Worm (Caenorhabditis elegans): ENCODE results near the gene lron-1.

DNA sequence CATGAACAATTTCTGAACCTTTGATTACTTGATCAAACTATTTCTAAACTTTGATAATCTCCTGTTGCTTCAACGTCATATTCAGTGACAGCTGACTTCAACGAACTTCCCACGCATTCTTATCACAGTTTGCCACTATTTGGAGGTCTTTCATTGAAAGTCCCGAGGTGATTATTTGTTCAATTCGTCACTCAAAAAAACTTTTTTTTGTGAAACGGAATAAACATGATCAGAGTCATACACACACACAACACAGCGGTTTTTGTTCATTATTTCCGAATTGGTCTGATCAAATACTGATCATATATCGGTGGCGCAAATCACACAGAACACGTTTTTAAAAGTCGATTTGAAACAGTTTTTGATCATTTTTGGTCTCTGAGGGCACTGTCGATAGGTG lies 16.1 kb upstream of the lron-1 start:
- no peak for TF ChIP-seq skn-1 (tag; optimal IDR thresholded peaks at IDR 0.05)
- TF ChIP-seq dmd-4 (tag; optimal IDR thresholded peaks at IDR 0.05), result no peak
- TF ChIP-seq elt-3 (tag; optimal IDR thresholded peaks at IDR 0.05), result no peak
- TF ChIP-seq lin-13 (GFP tag; optimal IDR thresholded peaks at IDR 0.05), result no peak
- no peak for TF ChIP-seq ceh-82 (tag; optimal IDR thresholded peaks at IDR 0.05)
- no peak for TF ChIP-seq nhr-23 (tag; optimal IDR thresholded peaks at IDR 0.05)
- no peak for TF ChIP-seq blmp-1 (tag; optimal IDR thresholded peaks at IDR 0.05; ENCODE audit: insufficient read depth)

Measured in whole organism, L2 larva.